Worm (Caenorhabditis elegans): Measurements from ENCODE around the gene rpl-10.

ce11 chrII:8177095-8177494 lies 33.4 kb downstream of the rpl-10 start, which contains the start of gene acr-14:
- no peak for TF ChIP-seq lin-26 (GFP tag; IDR thresholded peaks at IDR 0.05)
- no peak for TF ChIP-seq F33H1.4 (GFP tag; IDR thresholded peaks at IDR 0.05)
- no peak for TF ChIP-seq F23B12.7 (tag; optimal IDR thresholded peaks at IDR 0.05; ENCODE audit: insufficient read depth)
- TF ChIP-seq hsf-1 (GFP tag; IDR thresholded peaks at IDR 0.05), result no peak
- no peak for TF ChIP-seq ceh-100 (GFP tag; IDR thresholded peaks at IDR 0.05)
- no peak for TF ChIP-seq F55B11.4 (tag; optimal IDR thresholded peaks at IDR 0.05; ENCODE audit: borderline replicate concordance, insufficient read depth)
- TF ChIP-seq athp-1 (tag; optimal IDR thresholded peaks at IDR 0.05), result no peak
- no peak for TF ChIP-seq ets-4 (GFP tag; optimal IDR thresholded peaks at IDR 0.05)
- no peak for TF ChIP-seq K12H6.12 (tag; optimal IDR thresholded peaks at IDR 0.05)
- TF ChIP-seq let-607 (tag; optimal IDR thresholded peaks at IDR 0.05), result no peak
- no peak for TF ChIP-seq nhr-120 (GFP tag; IDR thresholded peaks at IDR 0.05)
- no peak for TF ChIP-seq rpc-1 (optimal IDR thresholded peaks at IDR 0.05)
- TF ChIP-seq rpc-1 (tag; optimal IDR thresholded peaks at IDR 0.05), result no peak
- TF ChIP-seq madf-6 (GFP tag; IDR thresholded peaks at IDR 0.05), result no peak
- TF ChIP-seq xnd-1 (tag; optimal IDR thresholded peaks at IDR 0.05), result no peak
